Fruit fly (Drosophila melanogaster) whole organism, adult: ENCODE measurements around the gene Ude.

Source experiments
- CG11617 ChIP-seq: fragments of 200-800 bp; sonication (Bioruptor generic); optimal IDR thresholded peaks from 2 replicates; lab custom pipeline; 2017; ENCODE audit warnings: mild to moderate bottlenecking, missing biosample characterization, missing genetic modification reagents, missing genetic modification characterization
- CG12768 ChIP-seq: fragments of 200-800 bp; sonication (Bioruptor generic); optimal IDR thresholded peaks from 2 replicates; lab custom pipeline; 2017; ENCODE audit warnings: missing biosample characterization, missing genetic modification characterization, mild to moderate bottlenecking, moderate library complexity, missing genetic modification reagents
- CG5204 ChIP-seq: fragments of 200-800 bp; sonication (Bioruptor generic); optimal IDR thresholded peaks from 2 replicates; lab custom pipeline; 2016; ENCODE audit warnings: missing biosample characterization, missing genetic modification characterization
- CG7045 ChIP-seq: fragments of 200-800 bp; sonication (Bioruptor generic); optimal IDR thresholded peaks from 2 replicates; lab custom pipeline; 2017; ENCODE audit warnings: missing biosample characterization, mild to moderate bottlenecking, missing genetic modification characterization
- CG7101 ChIP-seq: fragments of 200-800 bp; sonication (Bioruptor generic); optimal IDR thresholded peaks from 2 replicates; lab custom pipeline; 2018; ENCODE audit warnings: missing biosample characterization, mild to moderate bottlenecking, missing genetic modification characterization, moderate library complexity
- Crg-1 ChIP-seq: fragments of 200-800 bp; sonication (Bioruptor generic); optimal IDR thresholded peaks from 2 replicates; lab custom pipeline; 2016; ENCODE audit warnings: missing biosample characterization, missing genetic modification characterization
- kay ChIP-seq: fragments of 200-800 bp; sonication (Bioruptor generic); peaks from one replicate; lab custom pipeline; 2016; ENCODE audit warnings: missing biosample characterization, missing genetic modification characterization, borderline replicate concordance
- ovo ChIP-seq: fragments of 200-800 bp; sonication (Bioruptor generic); optimal IDR thresholded peaks from 2 replicates; lab custom pipeline; 2016; ENCODE audit warnings: missing biosample characterization, missing genetic modification characterization

- TF ChIP-seq CG11617 (GFP tag; lab: Kevin White, UChicago), result no peak
- no peak for TF ChIP-seq CG12768 (GFP tag; lab: Kevin White, UChicago)
- no peak for TF ChIP-seq CG7101 (tag; lab: Kevin White, UChicago)
- no peak for TF ChIP-seq kay
- no peak for TF ChIP-seq Crg-1
- TF ChIP-seq CG7045 (GFP tag; lab: Kevin White, UChicago), result no peak
- no peak for TF ChIP-seq ovo (GFP tag; lab: Kevin White, UChicago)
- no peak for TF ChIP-seq CG5204 (GFP tag; lab: Kevin White, UChicago)
Measured at dm6 chr3R:24749055-24749992, 50.1 kb downstream of the Ude start, which contains the start of gene tld.
